Worm (Caenorhabditis elegans): Measurements from ENCODE around the gene tyr-2.

The tyr-2 gene

DNA sequence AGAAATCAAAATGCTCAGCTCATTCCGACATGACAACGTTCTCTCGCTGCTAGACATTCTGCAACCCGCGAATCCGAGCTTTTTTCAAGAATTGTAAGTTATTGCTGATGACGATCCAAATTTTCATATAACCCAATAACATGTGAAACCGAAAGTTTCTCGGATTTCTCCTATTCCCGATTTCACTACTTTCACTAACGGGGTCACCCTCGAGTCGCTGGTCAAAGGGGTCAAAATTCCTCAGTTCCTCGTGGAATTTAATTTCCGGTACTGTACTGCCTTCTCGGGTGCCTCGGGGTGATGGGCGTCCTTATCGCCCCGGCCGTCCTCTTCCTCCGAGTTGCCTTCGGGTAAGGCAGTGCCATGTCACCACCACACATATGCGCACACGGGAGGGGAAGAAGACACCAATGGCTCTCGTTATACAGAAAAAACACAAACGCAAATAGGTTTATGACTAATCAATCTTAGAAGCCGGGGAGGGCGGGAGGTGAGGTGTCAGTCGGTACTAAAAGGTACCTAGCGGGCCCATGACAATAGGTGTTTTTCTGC, 23.8 kb upstream of the tyr-2 start:
- TF ChIP-seq nhr-23 (tag; optimal IDR thresholded peaks at IDR 0.05) (peak; percentile 63), tbx-2 (tag; optimal IDR thresholded peaks at IDR 0.05) (peak; percentile 16), nhr-237 (tag; optimal IDR thresholded peaks at IDR 0.05) (no peak)

DNA sequence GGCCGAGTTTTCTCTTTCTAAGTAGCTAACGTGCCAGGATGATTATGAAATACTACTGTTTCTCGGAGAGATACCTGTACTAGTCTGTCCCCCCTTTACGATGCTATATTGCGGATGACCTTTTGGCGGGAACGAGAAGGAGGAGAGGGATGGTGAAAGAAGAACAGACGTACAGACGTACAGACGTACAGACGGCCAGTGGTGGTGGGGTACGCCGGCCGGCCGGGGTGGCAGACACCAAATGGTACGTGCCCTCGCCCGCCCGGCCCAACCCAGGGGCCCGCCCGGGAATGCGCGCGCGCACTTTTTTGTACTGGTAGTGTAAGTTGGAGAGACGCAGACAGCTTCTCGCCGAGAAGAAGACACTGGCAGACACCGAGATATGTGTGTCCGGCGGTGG, 23.0 kb upstream of the tyr-2 start:
- TF ChIP-seq fos-1 (tag; optimal IDR thresholded peaks at IDR 0.05): no peak
- no peak for TF ChIP-seq nhr-43 (tag; optimal IDR thresholded peaks at IDR 0.05; ENCODE audit: poor library complexity, severe bottlenecking)
- TF ChIP-seq egl-5 (tag; optimal IDR thresholded peaks at IDR 0.05): no peak
- peak; percentile 74 for TF ChIP-seq lin-39 (tag; optimal IDR thresholded peaks at IDR 0.05)
- no peak for TF ChIP-seq eor-1 (tag; optimal IDR thresholded peaks at IDR 0.05)
- no peak for TF ChIP-seq fkh-2 (tag; optimal IDR thresholded peaks at IDR 0.05)
- TF ChIP-seq jun-1 (tag; optimal IDR thresholded peaks at IDR 0.05): no peak
- TF ChIP-seq unc-62 (GFP tag; optimal IDR thresholded peaks at IDR 0.05): no peak
- no peak for TF ChIP-seq nhr-77 (tag; optimal IDR thresholded peaks at IDR 0.05)
- TF ChIP-seq elt-3 (tag; optimal IDR thresholded peaks at IDR 0.05): no peak
- TF ChIP-seq ZK546.5 (tag; optimal IDR thresholded peaks at IDR 0.05): no peak
- TF ChIP-seq nhr-12 (tag; optimal IDR thresholded peaks at IDR 0.05): no peak
- TF ChIP-seq ceh-28 (tag; optimal IDR thresholded peaks at IDR 0.05): no peak
- TF ChIP-seq nhr-67 (tag; optimal IDR thresholded peaks at IDR 0.05): no peak
- no peak for TF ChIP-seq skn-1 (tag; optimal IDR thresholded peaks at IDR 0.05)
- no peak for TF ChIP-seq aly-2 (tag; optimal IDR thresholded peaks at IDR 0.05)
- TF ChIP-seq ceh-16 (tag; optimal IDR thresholded peaks at IDR 0.05): no peak
- no peak for TF ChIP-seq nhr-237 (tag; optimal IDR thresholded peaks at IDR 0.05)
- TF ChIP-seq nhr-28 (tag; optimal IDR thresholded peaks at IDR 0.05): no peak
- peak; percentile 38 for TF ChIP-seq ama-1 (optimal IDR thresholded peaks at IDR 0.05)
- peak; percentile 11 for TF ChIP-seq nfya-1 (tag; optimal IDR thresholded peaks at IDR 0.05; ENCODE audit: insufficient read depth)
- TF ChIP-seq pqm-1 (tag; optimal IDR thresholded peaks at IDR 0.05): no peak
- TF ChIP-seq ztf-4 (tag; optimal IDR thresholded peaks at IDR 0.05): no peak
- no peak for TF ChIP-seq lin-15B (tag; optimal IDR thresholded peaks at IDR 0.05)
- no peak for TF ChIP-seq snpc-4 (tag; optimal IDR thresholded peaks at IDR 0.05)
- TF ChIP-seq pha-4 (tag; optimal IDR thresholded peaks at IDR 0.05): peak; percentile 19
- no peak for TF ChIP-seq tbx-2 (tag; optimal IDR thresholded peaks at IDR 0.05)
- no peak for TF ChIP-seq daf-12 (tag; optimal IDR thresholded peaks at IDR 0.05)
- peak; percentile 60 for TF ChIP-seq lsy-12 (tag; optimal IDR thresholded peaks at IDR 0.05)
- TF ChIP-seq nhr-25 (tag; optimal IDR thresholded peaks at IDR 0.05): peak; percentile 52
- TF ChIP-seq ztf-11 (tag; optimal IDR thresholded peaks at IDR 0.05): no peak
- no peak for TF ChIP-seq egl-27 (tag; optimal IDR thresholded peaks at IDR 0.05)
- TF ChIP-seq elt-1 (tag; optimal IDR thresholded peaks at IDR 0.05): no peak
- TF ChIP-seq unc-39 (tag; optimal IDR thresholded peaks at IDR 0.05): no peak
- TF ChIP-seq sea-2 (GFP tag; optimal IDR thresholded peaks at IDR 0.05): no peak
- TF ChIP-seq zag-1 (tag; optimal IDR thresholded peaks at IDR 0.05): no peak
- TF ChIP-seq mml-1 (tag; optimal IDR thresholded peaks at IDR 0.05): no peak
- TF ChIP-seq R02D3.7 (tag; optimal IDR thresholded peaks at IDR 0.05): no peak
- TF ChIP-seq nhr-76 (tag; optimal IDR thresholded peaks at IDR 0.05): no peak
- TF ChIP-seq mdl-1 (tag; optimal IDR thresholded peaks at IDR 0.05): no peak
- no peak for TF ChIP-seq nhr-11 (tag; optimal IDR thresholded peaks at IDR 0.05)
- peak; percentile 53 for TF ChIP-seq hmg-11 (tag; optimal IDR thresholded peaks at IDR 0.05)
- peak; percentile 84 for TF ChIP-seq nhr-23 (tag; optimal IDR thresholded peaks at IDR 0.05)
- no peak for TF ChIP-seq ceh-9 (tag; optimal IDR thresholded peaks at IDR 0.05)
- no peak for TF ChIP-seq elt-2 (tag; optimal IDR thresholded peaks at IDR 0.05)
- no peak for TF ChIP-seq fkh-10 (GFP tag; optimal IDR thresholded peaks at IDR 0.05)
- no peak for TF ChIP-seq ceh-82 (tag; optimal IDR thresholded peaks at IDR 0.05)
